Worm (Caenorhabditis elegans): ENCODE data around the gene srab-23.

The srab-23 gene

ce11 chrV:2050790-2051189 lies 15.3 kb upstream of the srab-23 start (continued):
- TF ChIP-seq hsf-1 (GFP tag; IDR thresholded peaks at IDR 0.05) (0 out of 2 replicates have a peak, but pooled peaks have one; percentile 8), hmg-20 (GFP tag; IDR thresholded peaks at IDR 0.05) (no peak), madf-3 (GFP tag; IDR thresholded peaks at IDR 0.05) (0 out of 2 replicates have a peak, but pooled peaks have one; percentile 38), gei-17 (GFP tag; optimal IDR thresholded peaks at IDR 0.05) (no peak), hrde-1 (tag; optimal IDR thresholded peaks at IDR 0.05; ENCODE audit: borderline replicate concordance) (no peak), nfyb-1 (GFP tag; IDR thresholded peaks at IDR 0.05) (no peak), hmg-1.2 (GFP tag; IDR thresholded peaks at IDR 0.05) (no peak), F37B4.10 (GFP tag; IDR thresholded peaks at IDR 0.05) (no peak), rpc-1 (optimal IDR thresholded peaks at IDR 0.05) (no peak), rpc-1 (tag; optimal IDR thresholded peaks at IDR 0.05) (no peak), B0035.1 (tag; optimal IDR thresholded peaks at IDR 0.05) (no peak), lag-1 (GFP tag; IDR thresholded peaks at IDR 0.05) (no peak)

- TF ChIP-seq let-526 (GFP tag; IDR thresholded peaks at IDR 0.05) (no peak), F55B11.4 (tag; optimal IDR thresholded peaks at IDR 0.05; ENCODE audit: borderline replicate concordance, insufficient read depth) (no peak), nhr-80 (tag; optimal IDR thresholded peaks at IDR 0.05) (peak; percentile 31), ceh-91 (GFP tag; IDR thresholded peaks at IDR 0.05) (no peak), ceh-79 (tag; optimal IDR thresholded peaks at IDR 0.05) (no peak), F37B4.10 (GFP tag; IDR thresholded peaks at IDR 0.05) (no peak), fkh-3 (tag; optimal IDR thresholded peaks at IDR 0.05) (no peak)
Measured at ce11 chrV:2050136-2050535, 14.7 kb upstream of the srab-23 start, which contains the start of gene comt-4. Gene comt-4 (minus strand): TSS chrV:2050185.

ce11 chrV:2045956-2046355 lies 10.5 kb upstream of the srab-23 start, which contains the start of gene Y40B10A.5:
Gene Y40B10A.5 (minus strand): TSS chrV:2046056.
- TF ChIP-seq cebp-1 (GFP tag; IDR thresholded peaks at IDR 0.05): no peak
- no peak for TF ChIP-seq cebp-1 (tag; optimal IDR thresholded peaks at IDR 0.05)
- TF ChIP-seq attf-5 (GFP tag; optimal IDR thresholded peaks at IDR 0.05): no peak

- no peak for TF ChIP-seq ZK185.1 (tag; optimal IDR thresholded peaks at IDR 0.05; ENCODE audit: poor library complexity, severe bottlenecking)
- no peak for TF ChIP-seq F23B12.7 (tag; optimal IDR thresholded peaks at IDR 0.05; ENCODE audit: insufficient read depth)
Measured at ce11 chrV:2031454-2031853, 4.0 kb downstream of the srab-23 start, which contains the start of gene hil-6. Gene hil-6 (minus strand): TSS chrV:2031554.

- TF ChIP-seq zfh-2 (GFP tag; conservative IDR thresholded peaks at IDR 0.05) (peak; percentile 46; the same call in 1 of the 2 replicates), madf-3 (GFP tag; IDR thresholded peaks at IDR 0.05) (0 out of 2 replicates have a peak, but pooled peaks have one; percentile 51), ztf-26 (tag; optimal IDR thresholded peaks at IDR 0.05) (no peak)
Measured at ce11 chrV:2030661-2031060, 4.8 kb downstream of the srab-23 start.

- no peak for TF ChIP-seq ZK185.1 (tag; optimal IDR thresholded peaks at IDR 0.05; ENCODE audit: poor library complexity, severe bottlenecking)
- TF ChIP-seq pha-4 (tag; optimal IDR thresholded peaks at IDR 0.05): no peak
- TF ChIP-seq egl-18 (GFP tag; IDR thresholded peaks at IDR 0.05): no peak
- no peak for TF ChIP-seq ztf-22 (GFP tag; optimal IDR thresholded peaks at IDR 0.05)
- no peak for TF ChIP-seq F10E7.11 (tag; optimal IDR thresholded peaks at IDR 0.05)
- no peak for TF ChIP-seq nhr-120 (GFP tag; IDR thresholded peaks at IDR 0.05)
Measured at ce11 chrV:2029877-2030276, 5.6 kb downstream of the srab-23 start, which contains the start of gene F59A7.12. Gene F59A7.12 (plus strand): TSS chrV:2030177.

Data from whole organism, young adult.